Fruit fly (Drosophila melanogaster): ENCODE results near the gene Tbc1d15-17.
A peak's percentile ranks its signal among the peaks of the same experiment; 100 is the strongest.

- TF ChIP-seq mam (GFP tag; optimal IDR thresholded peaks at IDR 0.05) (peak; percentile 56), CG1233 (GFP tag; optimal IDR thresholded peaks at IDR 0.05) (no peak), lab (GFP tag; optimal IDR thresholded peaks at IDR 0.05) (peak; percentile 66), CG12219 (GFP tag; optimal IDR thresholded peaks at IDR 0.05) (no peak), Ets97D (GFP tag; optimal IDR thresholded peaks at IDR 0.05) (peak; percentile 94), croc (GFP tag; conservative IDR thresholded peaks at IDR 0.05) (no peak), Ptx1 (GFP tag; IDR thresholded peaks at IDR 0.05) (0 out of 2 replicates have a peak, but pooled peaks have one; percentile 34), Aef1 (GFP tag; IDR thresholded peaks at IDR 0.05) (peak; percentile 87), zfh2 (GFP tag; optimal IDR thresholded peaks at IDR 0.05) (peak; percentile 31)
These were observed 43.7 kb downstream of the Tbc1d15-17 start, which contains the start of gene kis for dm6 chr2L:250507-251215.
